Worm (Caenorhabditis elegans) whole organism, L1 larva: Measurements from ENCODE around the gene T16A1.4.

Source experiments
- C04F5.9 ChIP-seq: sonication (generic microtip); optimal IDR thresholded peaks from 2 replicates; lab custom pipeline; 2016; ENCODE audit warnings: missing genetic modification characterization, missing compliant biosample characterization
- C16A3.4 ChIP-seq: fragments of 150-350 bp; optimal IDR thresholded peaks from 2 replicates; lab custom pipeline; 2014; ENCODE audit warnings: missing biosample characterization, missing genetic modification characterization
- C34B4.2 ChIP-seq: sonication (generic microtip); optimal IDR thresholded peaks from 2 replicates; lab custom pipeline; 2017; ENCODE audit warnings: mild to moderate bottlenecking, missing genetic modification characterization, missing compliant biosample characterization
- blmp-1 ChIP-seq: fragments of 150-350 bp; optimal IDR thresholded peaks from 2 replicates; lab custom pipeline; 2014; ENCODE audit warnings: missing biosample characterization, missing genetic modification characterization
- ceh-82 ChIP-seq, 3 experiments: fragments of 150-350 bp in 1 of 3; sonication (generic microtip) in 2 of 3; optimal IDR thresholded peaks; 2 replicates each; lab custom pipeline; 2014 to 2017; ENCODE audit warnings: missing biosample characterization in 3 of 3, missing genetic modification characterization in 3 of 3
- ceh-88 ChIP-seq: fragments of 200-800 bp; sonication (Bioruptor generic); IDR thresholded peaks from 2 replicates; pipeline ENCODE4 v1.3.6; 2022; ENCODE audit warnings: missing genetic modification characterization, missing compliant biosample characterization
- dsc-1 ChIP-seq: sonication (generic microtip); optimal IDR thresholded peaks from 2 replicates; lab custom pipeline; 2016; ENCODE audit warnings: mild to moderate bottlenecking, missing genetic modification characterization, missing compliant biosample characterization
- efl-1 ChIP-seq, 4 experiments: fragments of 150-350 bp; optimal IDR thresholded peaks in 3 of 4; peaks in 1 of 4; 1 replicate in 1 of 4; 2 replicates in 3 of 4; lab custom pipeline; 2014; ENCODE audit warnings: missing biosample characterization in 2 of 4, missing genetic modification characterization in 2 of 4, missing genetic modification reagents in 2 of 4
- efl-3 ChIP-seq: fragments of 200-800 bp; sonication (Bioruptor generic); optimal IDR thresholded peaks from 2 replicates; lab custom pipeline; 2018; ENCODE audit warnings: mild to moderate bottlenecking, missing genetic modification characterization, missing compliant biosample characterization
- egl-27 ChIP-seq, 2 experiments: fragments of 150-350 bp in 1 of 2; sonication (generic microtip); optimal IDR thresholded peaks; 3 replicates each; lab custom pipeline; 2017 to 2018; ENCODE audit warnings: missing biosample characterization in 2 of 2, missing genetic modification characterization in 2 of 2, missing genetic modification reagents in 2 of 2
- elt-2 ChIP-seq: sonication (generic microtip); optimal IDR thresholded peaks from 2 replicates; lab custom pipeline; 2016; ENCODE audit warnings: missing genetic modification characterization, mild to moderate bottlenecking, inconsistent platforms, missing compliant biosample characterization, missing genetic modification reagents
- hlh-4 ChIP-seq: sonication (generic microtip); optimal IDR thresholded peaks from 2 replicates; lab custom pipeline; 2016; ENCODE audit warnings: mild to moderate bottlenecking, missing genetic modification characterization, missing compliant biosample characterization
- jun-1 ChIP-seq: fragments of 150-350 bp; optimal IDR thresholded peaks from 2 replicates; lab custom pipeline; 2014; ENCODE audit warnings: missing biosample characterization, missing genetic modification reagents, missing genetic modification characterization
- lin-14 ChIP-seq: fragments of 200-800 bp; sonication (Bioruptor generic); optimal IDR thresholded peaks from 2 replicates; lab custom pipeline; 2018; ENCODE audit warnings: mild to moderate bottlenecking, missing genetic modification characterization, moderate library complexity, missing compliant biosample characterization
- lin-35 ChIP-seq, 2 experiments: fragments of 150-350 bp; optimal IDR thresholded peaks; 2 replicates each; lab custom pipeline; 2014; ENCODE audit warnings: missing biosample characterization in 2 of 2, missing genetic modification characterization in 2 of 2, missing genetic modification reagents in 2 of 2
- lin-39 ChIP-seq: fragments of 150-350 bp; optimal IDR thresholded peaks from 2 replicates; lab custom pipeline; 2014; ENCODE audit warnings: missing biosample characterization, missing genetic modification reagents, missing genetic modification characterization
- lsy-2 ChIP-seq, 2 experiments: fragments of 150-350 bp; optimal IDR thresholded peaks; 2 replicates each; lab custom pipeline; 2014; ENCODE audit warnings: missing biosample characterization in 2 of 2, missing genetic modification characterization in 2 of 2
- mdl-1 ChIP-seq, 2 experiments: fragments of 150-350 bp; optimal IDR thresholded peaks; 2 replicates each; lab custom pipeline; 2014 to 2017; ENCODE audit warnings: missing biosample characterization in 2 of 2, missing genetic modification characterization in 2 of 2, inconsistent platforms in 1 of 2
- mef-2 ChIP-seq: fragments of 150-350 bp; optimal IDR thresholded peaks from 2 replicates; lab custom pipeline; 2014; ENCODE audit warnings: missing biosample characterization, missing genetic modification characterization
- nhr-19 ChIP-seq: fragments of 200-800 bp; sonication (Bioruptor generic); conservative IDR thresholded peaks from 2 replicates; pipeline ENCODE4 v1.3.6; 2022; ENCODE audit warnings: missing genetic modification characterization, missing compliant biosample characterization
- nhr-71 ChIP-seq: sonication (generic microtip); optimal IDR thresholded peaks from 2 replicates; lab custom pipeline; 2016; ENCODE audit warnings: mild to moderate bottlenecking, missing genetic modification characterization, moderate library complexity, missing compliant biosample characterization
- nhr-77 ChIP-seq: fragments of 150-350 bp; optimal IDR thresholded peaks from 2 replicates; lab custom pipeline; 2014; ENCODE audit warnings: missing biosample characterization, missing genetic modification characterization
- pqm-1 ChIP-seq: sonication (generic microtip); optimal IDR thresholded peaks from 3 replicates; lab custom pipeline; 2017; ENCODE audit warnings: missing biosample characterization, missing genetic modification characterization
- skn-1 ChIP-seq: fragments of 150-350 bp; optimal IDR thresholded peaks from 2 replicates; lab custom pipeline; 2014; ENCODE audit warnings: missing biosample characterization, missing genetic modification characterization
- snpc-4 ChIP-seq: fragments of 150-350 bp; optimal IDR thresholded peaks from 2 replicates; lab custom pipeline; 2014; ENCODE audit warnings: missing biosample characterization, missing genetic modification characterization
- unc-130 ChIP-seq: fragments of 150-350 bp; optimal IDR thresholded peaks from 2 replicates; lab custom pipeline; 2017; ENCODE audit warnings: missing biosample characterization, missing genetic modification characterization, inconsistent platforms
- unc-30 ChIP-seq: sonication (generic microtip); optimal IDR thresholded peaks from 2 replicates; lab custom pipeline; 2017; ENCODE audit warnings: missing biosample characterization, missing genetic modification characterization
- unc-62 ChIP-seq: fragments of 150-350 bp; optimal IDR thresholded peaks from 2 replicates; lab custom pipeline; 2014; ENCODE audit warnings: missing biosample characterization, missing genetic modification reagents, missing genetic modification characterization
- zip-4 ChIP-seq: fragments of 200-800 bp; sonication (Bioruptor generic); optimal IDR thresholded peaks from 2 replicates; lab custom pipeline; 2018; ENCODE audit warnings: mild to moderate bottlenecking, missing genetic modification characterization, moderate library complexity, missing compliant biosample characterization

Gene T16A1.4

DNA sequence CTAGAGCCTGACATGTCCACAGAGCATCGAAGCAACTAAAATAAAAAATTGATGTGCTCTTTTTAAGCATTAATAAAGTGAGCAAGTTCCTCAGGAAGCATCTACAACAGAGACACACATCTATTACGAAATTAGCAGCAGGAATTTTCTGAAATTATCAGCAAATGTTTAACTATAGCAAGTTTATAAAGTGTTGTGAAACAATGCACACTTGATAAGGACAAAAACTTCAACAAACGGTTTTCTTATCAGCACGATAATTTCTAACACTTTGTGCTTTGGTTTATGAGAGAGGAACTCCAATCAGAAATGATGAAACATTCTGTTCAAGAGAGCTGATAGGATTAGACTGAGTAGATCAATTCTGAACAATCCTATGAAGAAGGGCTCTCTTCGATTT, 9.2 kb downstream of the T16A1.4 start, which contains the start of gene trpl-5:
Gene trpl-5 (minus strand): TSS at position 32 of the 400 bp plus-strand sequence.
- TF ChIP-seq elt-2 (peak; percentile 94), C04F5.9 (no peak), jun-1 (tag; lab: Kevin White, UChicago) (peak; percentile 59), efl-3 (GFP tag; lab: Kevin White, UChicago) (no peak), pqm-1 (peak; percentile 81), lin-35 (GFP tag; optimal IDR thresholded peaks at IDR 0.05; lab: Kevin White, UChicago) (peak in 1 of 2 experiments; percentile 17)
- TF ChIP-seq, all 84 proteins: peak for 4

DNA sequence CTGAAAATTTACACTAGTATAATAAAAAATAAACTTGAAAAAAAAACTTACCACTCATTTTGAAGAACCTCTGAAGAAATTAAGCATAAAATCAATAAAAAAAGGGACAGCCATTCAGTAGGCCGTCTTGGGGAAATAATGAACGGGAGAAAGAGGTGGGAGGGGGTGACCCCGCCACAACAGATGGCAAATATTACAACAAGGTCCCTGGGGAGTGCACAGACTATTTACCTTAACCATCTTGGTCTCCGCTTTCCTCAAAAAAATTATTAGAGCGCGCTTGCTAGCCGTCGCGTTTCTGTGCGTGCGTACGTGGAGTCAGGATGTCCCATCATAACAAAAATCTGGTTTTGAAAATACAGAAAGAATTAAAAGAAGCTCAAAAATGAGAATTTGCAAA, 10.6 kb downstream of the T16A1.4 start, which contains the start of gene T16A1.10:
Gene T16A1.10 (minus strand): TSS at position 123 of the 400 bp plus-strand sequence.
- TF ChIP-seq efl-1 (optimal IDR thresholded peaks at IDR 0.05; lab: Kevin White, UChicago) (no peak), efl-1 (GFP tag; optimal IDR thresholded peaks at IDR 0.05 in 1 of 2; lab: Kevin White, UChicago) (peak in 1 of 2 experiments; percentile 17), C16A3.4 (tag; lab: Kevin White, UChicago) (no peak)

DNA sequence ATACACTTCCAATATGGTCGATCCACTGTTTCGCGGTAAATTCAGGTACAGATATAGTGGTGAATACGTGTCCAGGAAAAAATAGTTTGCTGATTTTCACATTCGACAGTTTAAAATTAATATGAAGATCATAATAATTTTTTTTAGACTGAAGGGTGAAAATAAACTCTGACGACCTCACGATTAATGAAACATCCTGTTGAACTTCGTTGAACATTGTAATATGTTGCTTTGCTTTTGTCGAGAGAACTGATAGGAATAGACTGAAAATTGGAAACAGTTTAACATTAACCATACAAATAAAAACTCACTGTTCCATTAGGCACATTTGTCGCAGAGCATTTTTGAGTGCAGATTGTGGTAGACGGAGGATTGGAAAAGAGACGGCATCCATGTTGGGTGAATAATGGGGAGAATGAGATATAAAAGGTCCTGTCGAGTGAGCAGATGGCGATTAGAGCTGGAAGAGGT, 12.1 kb downstream of the T16A1.4 start, which contains the start of gene fbxb-37:
Gene fbxb-37 (minus strand): TSS at position 421 of the 471 bp plus-strand sequence.
- no peak for TF ChIP-seq skn-1 (tag; lab: Kevin White, UChicago)
- TF ChIP-seq egl-27 (tag; optimal IDR thresholded peaks at IDR 0.05; lab: Kevin White, UChicago): no peak
- no peak for TF ChIP-seq unc-30
- TF ChIP-seq unc-130: no peak
- TF ChIP-seq efl-3 (GFP tag; lab: Kevin White, UChicago): no peak
- no peak for TF ChIP-seq snpc-4 (tag; lab: Kevin White, UChicago)
- no peak for TF ChIP-seq dsc-1 (tag; lab: Kevin White, UChicago)
- no peak for TF ChIP-seq elt-2
- TF ChIP-seq nhr-71 (tag; lab: Kevin White, UChicago): no peak
- TF ChIP-seq zip-4 (GFP tag; lab: Kevin White, UChicago): no peak
- no peak for TF ChIP-seq nhr-19 (GFP tag; lab: Robert Waterston, UW)
- TF ChIP-seq unc-62 (GFP tag; lab: Kevin White, UChicago): no peak
- TF ChIP-seq C34B4.2: no peak
- TF ChIP-seq mef-2 (tag; lab: Kevin White, UChicago): no peak
- no peak for TF ChIP-seq mdl-1 (tag; optimal IDR thresholded peaks at IDR 0.05; lab: Kevin White, UChicago)
- TF ChIP-seq nhr-77 (tag; lab: Kevin White, UChicago): no peak
- TF ChIP-seq ceh-82 (tag; optimal IDR thresholded peaks at IDR 0.05; lab: Kevin White, UChicago): no peak

DNA sequence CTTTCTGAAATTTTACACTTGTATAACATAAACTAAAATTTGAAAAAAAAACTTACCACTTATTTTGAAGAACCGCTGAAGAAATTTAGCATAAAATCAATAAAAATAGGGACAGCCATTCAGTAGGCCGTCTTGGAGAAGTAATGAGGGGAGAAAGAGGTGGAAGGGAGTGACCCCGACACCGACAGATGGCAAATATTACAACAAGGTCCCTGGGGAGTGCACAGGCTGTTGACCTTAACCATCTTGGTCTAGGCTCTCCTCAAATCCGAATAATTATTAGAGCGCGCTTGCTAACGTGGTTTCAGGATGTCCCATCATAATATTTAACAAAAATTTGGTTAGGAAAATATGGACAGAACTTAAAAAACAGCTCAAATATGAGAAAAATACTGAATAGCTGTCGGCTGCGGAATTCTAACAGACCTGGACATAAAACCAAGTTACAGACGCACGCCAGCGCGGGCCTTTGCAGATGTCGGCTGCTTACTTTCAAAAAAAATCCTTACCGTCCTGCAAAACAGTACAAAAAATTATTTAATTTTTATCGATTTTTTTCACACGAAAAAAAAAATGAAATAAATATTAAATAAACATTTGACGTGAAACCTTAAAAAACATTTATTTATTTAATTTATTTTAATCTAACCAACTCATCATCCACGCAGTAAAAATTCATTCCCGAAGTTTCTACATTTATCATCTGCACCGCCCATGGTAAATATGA, 13.7 kb downstream of the T16A1.4 start, which contains the start of gene T16A1.2:
Gene T16A1.2 (plus strand): TSS at position 677 of the 727 bp plus-strand sequence.
- no peak for TF ChIP-seq lin-14 (GFP tag; lab: Kevin White, UChicago)
- no peak for TF ChIP-seq lin-39 (tag; lab: Kevin White, UChicago)
- TF ChIP-seq blmp-1 (tag; lab: Kevin White, UChicago): no peak
- no peak for TF ChIP-seq ceh-88 (GFP tag; lab: Robert Waterston, UW)
- no peak for TF ChIP-seq hlh-4 (tag; lab: Kevin White, UChicago)

DNA sequence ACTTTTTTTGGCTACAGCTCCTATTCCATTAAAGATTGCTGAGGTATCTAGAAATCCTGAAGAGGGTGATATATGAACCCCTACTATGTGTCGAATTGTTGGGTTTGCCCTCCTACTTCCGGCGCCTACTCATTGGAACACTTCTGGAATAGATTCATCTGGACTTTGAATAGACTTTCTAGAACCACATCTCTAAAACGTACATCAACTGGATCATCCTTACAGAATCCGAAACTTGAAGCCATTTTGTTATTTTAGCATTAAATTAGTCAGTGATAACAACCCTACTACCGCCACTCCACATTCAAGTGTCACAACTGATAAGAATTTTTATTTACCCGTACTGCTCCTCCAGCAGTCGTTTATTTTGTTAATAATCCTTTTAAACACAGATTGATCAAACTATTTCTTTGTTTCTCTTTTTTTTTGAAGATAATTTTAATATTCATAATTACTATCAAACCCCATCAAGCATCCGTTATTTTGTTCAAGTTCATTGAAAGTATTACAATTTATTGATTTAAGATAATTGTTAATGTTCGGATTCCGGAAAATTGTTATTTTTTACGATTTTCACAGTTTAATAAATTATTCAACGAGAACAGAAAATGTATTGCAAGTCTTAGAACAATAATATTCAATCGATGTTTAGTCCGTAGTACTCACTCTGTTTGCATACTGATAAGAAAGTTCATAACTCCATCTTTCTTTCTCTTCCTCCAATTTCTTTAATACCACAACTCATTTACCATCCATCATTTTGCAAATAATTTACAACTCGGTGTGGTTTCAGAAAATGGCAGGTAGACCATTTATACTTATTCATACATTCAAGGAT, 18.0 kb downstream of the T16A1.4 start, which contains the start of gene math-42:
Gene math-42 (plus strand): TSS at position 788 of the 838 bp plus-strand sequence.
- TF ChIP-seq lsy-2 (tag; optimal IDR thresholded peaks at IDR 0.05; lab: Kevin White, UChicago): no peak
- TF ChIP-seq elt-2: peak; percentile 38
